Worm (Caenorhabditis elegans) whole organism, L2 larva: ENCODE measurements around the gene ZK697.8.

Source experiments
- aly-2 ChIP-seq: fragments of 150-350 bp; optimal IDR thresholded peaks from 2 replicates; lab custom pipeline; 2014; ENCODE audit warnings: missing biosample characterization, missing genetic modification characterization
- crh-2 ChIP-seq: sonication (generic microtip); optimal IDR thresholded peaks from 2 replicates; lab custom pipeline; 2017; ENCODE audit warnings: missing biosample characterization, missing genetic modification characterization
- lsy-2 ChIP-seq, 2 experiments: fragments of 150-350 bp in 1 of 2; sonication (generic microtip) in 1 of 2; optimal IDR thresholded peaks; 2 replicates each; lab custom pipeline; 2014 to 2017; ENCODE audit warnings: missing biosample characterization in 2 of 2, missing genetic modification characterization in 2 of 2
- nhr-237 ChIP-seq: fragments of 150-350 bp; optimal IDR thresholded peaks from 2 replicates; lab custom pipeline; 2014; ENCODE audit warnings: missing biosample characterization, missing genetic modification characterization

DNA sequence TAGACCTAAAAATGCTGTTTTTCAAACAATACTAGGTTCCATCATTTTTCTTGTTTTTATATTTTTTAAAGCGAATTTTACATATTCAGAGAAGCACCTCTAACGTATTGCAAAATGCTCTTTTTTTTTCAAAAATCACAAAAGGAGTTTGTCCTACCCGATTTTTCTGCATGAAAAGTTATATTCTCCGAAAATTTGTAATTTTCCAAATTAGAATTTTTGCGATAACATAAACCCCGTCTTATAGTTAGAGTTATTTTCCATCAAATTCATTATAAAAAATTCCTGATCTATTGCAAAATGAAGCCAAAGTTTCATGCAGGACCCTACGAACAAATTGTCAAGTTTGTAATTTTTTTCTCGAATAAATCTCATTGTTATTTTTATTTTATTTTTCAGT is 40.5 kb downstream of the ZK697.8 start, which contains the start of gene srw-99:
- no peak for TF ChIP-seq nhr-237 (tag; lab: Kevin White, UChicago)
- no peak for TF ChIP-seq lsy-2 (tag; optimal IDR thresholded peaks at IDR 0.05; lab: Kevin White, UChicago)
- TF ChIP-seq aly-2 (tag; lab: Kevin White, UChicago) = no peak
- TF ChIP-seq crh-2 (tag; lab: Kevin White, UChicago) = no peak
